Worm (Caenorhabditis elegans): Measurements from ENCODE around the gene T14B4.5.
A peak's percentile ranks its signal among the peaks of the same experiment; 100 is the strongest.

The T14B4.5 gene

ce11 chrII:6689088-6689487, 27.6 kb upstream of the T14B4.5 start:
- TF ChIP-seq elt-1 (tag; optimal IDR thresholded peaks at IDR 0.05) (no peak), lsy-2 (tag; optimal IDR thresholded peaks at IDR 0.05) (peak in 1 of 2 experiments; percentile 42), F13H6.1 (tag; optimal IDR thresholded peaks at IDR 0.05) (no peak), C34F6.9 (tag; optimal IDR thresholded peaks at IDR 0.05) (peak; percentile 70), nhr-21 (tag; optimal IDR thresholded peaks at IDR 0.05) (peak; percentile 9), sma-9 (GFP tag; optimal IDR thresholded peaks at IDR 0.05) (peak; percentile 35), sma-9 (tag; optimal IDR thresholded peaks at IDR 0.05) (no peak), crh-2 (tag; optimal IDR thresholded peaks at IDR 0.05) (peak; percentile 26)

- peak; percentile 52 for TF ChIP-seq sma-9 (GFP tag; optimal IDR thresholded peaks at IDR 0.05)
- no peak for TF ChIP-seq sma-9 (tag; optimal IDR thresholded peaks at IDR 0.05)
- no peak for TF ChIP-seq nhr-11 (tag; optimal IDR thresholded peaks at IDR 0.05)
Observed at ce11 chrII:6695388-6695787, 21.3 kb upstream of the T14B4.5 start, which contains the start of gene C18H9.5. Gene C18H9.5 (minus strand): TSS chrII:6695566.

- no peak for TF ChIP-seq skn-1 (tag; optimal IDR thresholded peaks at IDR 0.05)
- no peak for TF ChIP-seq ZK546.5 (tag; optimal IDR thresholded peaks at IDR 0.05)
- TF ChIP-seq elt-1 (tag; optimal IDR thresholded peaks at IDR 0.05) = no peak
- TF ChIP-seq unc-62 (GFP tag; optimal IDR thresholded peaks at IDR 0.05) = no peak
- no peak for TF ChIP-seq nhr-25 (tag; optimal IDR thresholded peaks at IDR 0.05)
- no peak for TF ChIP-seq nhr-10 (tag; optimal IDR thresholded peaks at IDR 0.05)
- no peak for TF ChIP-seq nhr-23 (tag; optimal IDR thresholded peaks at IDR 0.05)
- no peak for TF ChIP-seq sma-3 (GFP tag; optimal IDR thresholded peaks at IDR 0.05)
- TF ChIP-seq gmeb-1 (tag; optimal IDR thresholded peaks at IDR 0.05) = no peak
- TF ChIP-seq crh-2 (tag; optimal IDR thresholded peaks at IDR 0.05) = no peak
- no peak for TF ChIP-seq lin-39 (tag; optimal IDR thresholded peaks at IDR 0.05)
- no peak for TF ChIP-seq lin-11 (tag; optimal IDR thresholded peaks at IDR 0.05)
- no peak for TF ChIP-seq nhr-21 (tag; optimal IDR thresholded peaks at IDR 0.05)
- TF ChIP-seq ztf-4 (tag; optimal IDR thresholded peaks at IDR 0.05) = no peak
- TF ChIP-seq dmd-4 (tag; optimal IDR thresholded peaks at IDR 0.05) = no peak
- TF ChIP-seq nhr-11 (tag; optimal IDR thresholded peaks at IDR 0.05) = no peak
- no peak for TF ChIP-seq peb-1 (tag; optimal IDR thresholded peaks at IDR 0.05)
- no peak for TF ChIP-seq nhr-129 (tag; optimal IDR thresholded peaks at IDR 0.05)
Observed at ce11 chrII:6698784-6699183, 17.9 kb upstream of the T14B4.5 start, which contains the start of gene C18H9.1. Gene C18H9.1 (plus strand): TSS chrII:6699084.

- peak; percentile 14 for TF ChIP-seq crh-2 (tag; optimal IDR thresholded peaks at IDR 0.05)
- TF ChIP-seq mdl-1 (tag; optimal IDR thresholded peaks at IDR 0.05) = no peak
- TF ChIP-seq skn-1 (tag; optimal IDR thresholded peaks at IDR 0.05) = peak; percentile 4
- no peak for TF ChIP-seq sma-3 (GFP tag; optimal IDR thresholded peaks at IDR 0.05)
- TF ChIP-seq fos-1 (tag; optimal IDR thresholded peaks at IDR 0.05) = peak; percentile 85
- peak; percentile 69 for TF ChIP-seq sma-9 (GFP tag; optimal IDR thresholded peaks at IDR 0.05)
- no peak for TF ChIP-seq sma-9 (tag; optimal IDR thresholded peaks at IDR 0.05)
Observed at ce11 chrII:6701497-6701896, 15.2 kb upstream of the T14B4.5 start, which contains the start of gene C18H9.6. Gene C18H9.6 (minus strand): TSS chrII:6701625.

- TF ChIP-seq nhr-129 (tag; optimal IDR thresholded peaks at IDR 0.05) (peak; percentile 66), mab-5 (tag; optimal IDR thresholded peaks at IDR 0.05) (peak; percentile 59), F13H6.1 (tag; optimal IDR thresholded peaks at IDR 0.05) (peak; percentile 42), blmp-1 (tag; optimal IDR thresholded peaks at IDR 0.05; ENCODE audit: insufficient read depth) (no peak), ama-1 (optimal IDR thresholded peaks at IDR 0.05) (no peak), nhr-21 (tag; optimal IDR thresholded peaks at IDR 0.05) (no peak), ceh-82 (tag; optimal IDR thresholded peaks at IDR 0.05) (no peak), aly-2 (tag; optimal IDR thresholded peaks at IDR 0.05) (no peak), crh-2 (tag; optimal IDR thresholded peaks at IDR 0.05) (no peak), fos-1 (tag; optimal IDR thresholded peaks at IDR 0.05) (no peak), nhr-77 (tag; optimal IDR thresholded peaks at IDR 0.05) (no peak), nhr-11 (tag; optimal IDR thresholded peaks at IDR 0.05) (no peak), C34F6.9 (tag; optimal IDR thresholded peaks at IDR 0.05) (peak; percentile 36), sma-9 (GFP tag; optimal IDR thresholded peaks at IDR 0.05) (no peak), sma-9 (tag; optimal IDR thresholded peaks at IDR 0.05) (no peak), snpc-4 (tag; optimal IDR thresholded peaks at IDR 0.05) (no peak), lin-11 (tag; optimal IDR thresholded peaks at IDR 0.05) (no peak), nhr-237 (tag; optimal IDR thresholded peaks at IDR 0.05) (no peak), lsy-2 (tag; optimal IDR thresholded peaks at IDR 0.05) (peak in 1 of 2 experiments; percentile 42), mbf-1 (tag; optimal IDR thresholded peaks at IDR 0.05) (no peak), unc-55 (GFP tag; optimal IDR thresholded peaks at IDR 0.05) (peak; percentile 79), sem-4 (tag; optimal IDR thresholded peaks at IDR 0.05) (no peak)
Observed at ce11 chrII:6705593-6706228, 11.0 kb upstream of the T14B4.5 start, which contains the start of gene rpy-1. Gene rpy-1 (minus strand): TSS chrII:6705643.
